Worm (Caenorhabditis elegans): Measurements from ENCODE around the gene ifas-3.
A peak's percentile ranks its signal among the peaks of the same experiment; 100 is the strongest.

Gene ifas-3

ce11 chrIV:15901123-15901522 lies 49.6 kb downstream of the ifas-3 start, which contains the start of gene Y105C5B.5:
Gene Y105C5B.5 (minus strand): TSS chrIV:15901225.
- peak; percentile 52 for TF ChIP-seq nhr-77 (tag; optimal IDR thresholded peaks at IDR 0.05)
- TF ChIP-seq nhr-76 (tag; optimal IDR thresholded peaks at IDR 0.05) = peak; percentile 19
- no peak for TF ChIP-seq ztf-11 (tag; optimal IDR thresholded peaks at IDR 0.05)
- peak; percentile 100 for TF ChIP-seq nhr-28 (tag; optimal IDR thresholded peaks at IDR 0.05)
- TF ChIP-seq zag-1 (tag; optimal IDR thresholded peaks at IDR 0.05) = no peak
- peak; percentile 65 for TF ChIP-seq hlh-30 (tag; optimal IDR thresholded peaks at IDR 0.05; ENCODE audit: insufficient read depth)
- TF ChIP-seq aha-1 (tag) = peak; percentile 28
- TF ChIP-seq mdt-29 (GFP tag; IDR thresholded peaks at IDR 0.05) = 0 out of 2 replicates have a peak, but pooled peaks have one; percentile 35
- no peak for TF ChIP-seq cey-2 (tag; optimal IDR thresholded peaks at IDR 0.05; ENCODE audit: borderline replicate concordance, insufficient read depth)
- no peak for TF ChIP-seq gei-8 (GFP tag; optimal IDR thresholded peaks at IDR 0.05)
- peak; percentile 18 for TF ChIP-seq nhr-11 (tag; optimal IDR thresholded peaks at IDR 0.05)

ce11 chrIV:15900158-15900557 lies 50.5 kb downstream of the ifas-3 start:
- TF ChIP-seq daf-8 (GFP tag; IDR thresholded peaks at IDR 0.05) (0 out of 2 replicates have a peak, but pooled peaks have one; percentile 31), nhr-28 (tag; optimal IDR thresholded peaks at IDR 0.05) (no peak), nhr-111 (GFP tag; optimal IDR thresholded peaks at IDR 0.05) (no peak), dpl-1 (GFP tag; optimal IDR thresholded peaks at IDR 0.05) (no peak), mdt-29 (GFP tag; IDR thresholded peaks at IDR 0.05) (peak; percentile 36; the same call in 1 of the 2 replicates), fkh-10 (GFP tag; optimal IDR thresholded peaks at IDR 0.05) (no peak), dmd-6 (GFP tag; IDR thresholded peaks at IDR 0.05) (no peak), ama-1 (optimal IDR thresholded peaks at IDR 0.05) (no peak), lin-1 (GFP tag; IDR thresholded peaks at IDR 0.05) (no peak), zag-1 (tag; optimal IDR thresholded peaks at IDR 0.05) (no peak), snpc-1.2 (GFP tag; IDR thresholded peaks at IDR 0.05) (0 out of 2 replicates have a peak, but pooled peaks have one; percentile 15), arid-1 (GFP tag; conservative IDR thresholded peaks at IDR 0.05) (no peak), cey-2 (tag; optimal IDR thresholded peaks at IDR 0.05; ENCODE audit: borderline replicate concordance, insufficient read depth) (no peak), jun-1 (tag; optimal IDR thresholded peaks at IDR 0.05) (no peak), T26A8.4 (GFP tag; IDR thresholded peaks at IDR 0.05) (no peak), F44E2.7 (GFP tag; IDR thresholded peaks at IDR 0.05) (no peak), D1046.2 (GFP tag; IDR thresholded peaks at IDR 0.05) (no peak), F10B5.3 (tag; optimal IDR thresholded peaks at IDR 0.05) (no peak), Y75B8A.6 (GFP tag; IDR thresholded peaks at IDR 0.05) (peak; percentile 47; the same call in 1 of the 2 replicates), ceh-32 (tag; optimal IDR thresholded peaks at IDR 0.05; ENCODE audit: poor library complexity) (no peak), sdz-12 (GFP tag; optimal IDR thresholded peaks at IDR 0.05) (peak; percentile 56), nhr-102 (tag; optimal IDR thresholded peaks at IDR 0.05) (no peak), T20F7.1 (GFP tag; optimal IDR thresholded peaks at IDR 0.05) (no peak), lin-39 (tag; optimal IDR thresholded peaks at IDR 0.05) (no peak), skn-1 (tag; optimal IDR thresholded peaks at IDR 0.05) (no peak)

Data from whole organism, L4 larva.